Fruit fly (Drosophila melanogaster) whole organism, pupa: ENCODE data around the gene CG9592.

Experiments
- CG10348 ChIP-seq: fragments of 200-800 bp; sonication (Bioruptor generic); IDR thresholded peaks from 2 replicates; pipeline ENCODE4 v1.3.6; 2022; ENCODE audit warnings: missing biosample characterization, missing genetic modification characterization
- CG15710 ChIP-seq: fragments of 200-800 bp; sonication (Bioruptor generic); optimal IDR thresholded peaks from 2 replicates; lab custom pipeline; 2018; ENCODE audit warnings: missing biosample characterization, mild to moderate bottlenecking, missing genetic modification characterization, moderate library complexity
- CG17806 ChIP-seq: fragments of 200-800 bp; sonication (Bioruptor generic); optimal IDR thresholded peaks from 2 replicates; lab custom pipeline; 2018; ENCODE audit warnings: missing biosample characterization, mild to moderate bottlenecking, missing genetic modification characterization, moderate library complexity
- CG34367 ChIP-seq: fragments of 200-800 bp; sonication (Bioruptor generic); optimal IDR thresholded peaks from 2 replicates; lab custom pipeline; 2018; ENCODE audit warnings: missing biosample characterization, mild to moderate bottlenecking, missing genetic modification characterization
- CG4496 ChIP-seq: fragments of 200-800 bp; sonication (Bioruptor generic); IDR thresholded peaks from 3 replicates; pipeline ENCODE4 v1.3.6; 2022; ENCODE audit warnings: missing biosample characterization, missing genetic modification characterization
- CG8159 ChIP-seq: fragments of 200-800 bp; sonication (Bioruptor generic); optimal IDR thresholded peaks from 3 replicates; lab custom pipeline; 2018; ENCODE audit warnings: missing biosample characterization, mild to moderate bottlenecking, missing genetic modification characterization, moderate library complexity
- CG8301 ChIP-seq: fragments of 200-800 bp; sonication (Bioruptor generic); optimal IDR thresholded peaks from 2 replicates; lab custom pipeline; 2018; ENCODE audit warnings: missing biosample characterization, mild to moderate bottlenecking, missing genetic modification characterization
- D1 ChIP-seq: fragments of 200-800 bp; sonication (Bioruptor generic); optimal IDR thresholded peaks from 2 replicates; lab custom pipeline; 2018; ENCODE audit warnings: missing biosample characterization, mild to moderate bottlenecking, missing genetic modification characterization, moderate library complexity
- EcR ChIP-seq: fragments of 200-800 bp; sonication (Bioruptor generic); optimal IDR thresholded peaks from 3 replicates; lab custom pipeline; 2019; ENCODE audit warnings: missing biosample characterization, missing genetic modification characterization, mild to moderate bottlenecking, moderate library complexity, missing genetic modification reagents
- Ets98B ChIP-seq: fragments of 200-800 bp; sonication (Bioruptor generic); IDR thresholded peaks from 2 replicates; pipeline ENCODE4 v1.3.6; 2022; ENCODE audit warnings: missing biosample characterization, missing genetic modification characterization
- Pif1A ChIP-seq: fragments of 200-800 bp; sonication (Bioruptor generic); optimal IDR thresholded peaks from 3 replicates; lab custom pipeline; 2016; ENCODE audit warnings: missing biosample characterization, missing genetic modification characterization
- Snoo ChIP-seq: fragments of 200-800 bp; sonication (Bioruptor generic); optimal IDR thresholded peaks from 3 replicates; lab custom pipeline; 2017; ENCODE audit warnings: missing biosample characterization, mild to moderate bottlenecking, missing genetic modification characterization, inconsistent platforms
- rn ChIP-seq: fragments of 200-800 bp; sonication (Bioruptor generic); IDR thresholded peaks from 2 replicates; pipeline ENCODE4 v1.3.6; 2022; ENCODE audit warnings: missing biosample characterization, missing genetic modification characterization

- TF ChIP-seq Snoo (tag; lab: Kevin White, UChicago) (no peak), CG8159 (tag; lab: Kevin White, UChicago) (no peak), CG15710 (no peak), CG4496 (no peak), Pif1A (GFP tag; lab: Kevin White, UChicago) (no peak), D1 (tag; lab: Kevin White, UChicago) (no peak), rn (no peak), EcR (GFP tag; lab: Kevin White, UChicago) (no peak), CG17806 (no peak), CG34367 (tag; lab: Kevin White, UChicago) (no peak), CG8301 (tag; lab: Kevin White, UChicago) (no peak), Ets98B (GFP tag; lab: Robert Waterston, UW) (no peak), CG10348 (no peak)
These were observed 34.7 kb downstream of the CG9592 start for dm6 chr3L:14552041-14552924.
